Worm (Caenorhabditis elegans): ENCODE measurements around the gene clec-252.

The clec-252 gene

ce11 chrV:18748726-18749125 lies at the start of gene clec-252:
clec-252 (minus strand) TSS chrV:18748826.
- no peak for TF ChIP-seq nhr-76 (tag; optimal IDR thresholded peaks at IDR 0.05)
- TF ChIP-seq ceh-82 (tag; optimal IDR thresholded peaks at IDR 0.05): no peak
- TF ChIP-seq elt-2 (tag; optimal IDR thresholded peaks at IDR 0.05): no peak
- TF ChIP-seq ZK546.5 (tag; optimal IDR thresholded peaks at IDR 0.05): no peak
- no peak for TF ChIP-seq ceh-16 (tag; optimal IDR thresholded peaks at IDR 0.05)
- TF ChIP-seq nhr-25 (tag; optimal IDR thresholded peaks at IDR 0.05): no peak
- no peak for TF ChIP-seq nhr-28 (tag; optimal IDR thresholded peaks at IDR 0.05)
- TF ChIP-seq hmg-11 (tag; optimal IDR thresholded peaks at IDR 0.05): no peak
- TF ChIP-seq fkh-10 (GFP tag; optimal IDR thresholded peaks at IDR 0.05): no peak
- no peak for TF ChIP-seq nhr-67 (tag; optimal IDR thresholded peaks at IDR 0.05)
- no peak for TF ChIP-seq mdl-1 (tag; optimal IDR thresholded peaks at IDR 0.05)

DNA sequence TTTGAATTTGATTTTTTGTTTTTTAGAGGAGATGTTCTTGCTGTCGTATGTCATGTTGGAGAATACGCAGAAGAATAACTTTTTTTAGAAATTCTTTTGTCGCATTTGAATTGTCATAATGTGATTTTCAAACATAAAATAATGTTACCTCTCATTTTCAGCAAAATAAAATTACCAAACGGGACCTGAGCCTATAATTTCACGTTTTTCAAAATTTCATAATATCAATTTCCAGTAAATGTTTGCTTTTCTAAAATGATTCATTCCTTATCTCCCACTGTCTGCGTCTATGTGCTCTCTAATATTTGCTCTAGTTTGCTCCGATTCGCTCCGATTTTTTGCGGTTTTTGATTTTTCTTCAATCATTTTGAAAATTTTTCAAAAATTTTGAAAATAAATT lies 42.0 kb upstream of the clec-252 start, which contains the start of gene nhr-231:
TSS of gene nhr-231 (plus strand) at position 301 of the 400 bp plus-strand sequence.
- TF ChIP-seq mml-1 (tag; optimal IDR thresholded peaks at IDR 0.05) (no peak), pha-4 (tag; optimal IDR thresholded peaks at IDR 0.05) (peak; percentile 29)

ce11 chrV:18787417-18787918 lies 38.8 kb upstream of the clec-252 start, which contains the start of gene Y17D7B.2:
Y17D7B.2 (plus strand) TSS chrV:18787739.
- TF ChIP-seq elt-2 (tag; optimal IDR thresholded peaks at IDR 0.05): peak; percentile 0
- no peak for TF ChIP-seq R02D3.7 (tag; optimal IDR thresholded peaks at IDR 0.05)

DNA sequence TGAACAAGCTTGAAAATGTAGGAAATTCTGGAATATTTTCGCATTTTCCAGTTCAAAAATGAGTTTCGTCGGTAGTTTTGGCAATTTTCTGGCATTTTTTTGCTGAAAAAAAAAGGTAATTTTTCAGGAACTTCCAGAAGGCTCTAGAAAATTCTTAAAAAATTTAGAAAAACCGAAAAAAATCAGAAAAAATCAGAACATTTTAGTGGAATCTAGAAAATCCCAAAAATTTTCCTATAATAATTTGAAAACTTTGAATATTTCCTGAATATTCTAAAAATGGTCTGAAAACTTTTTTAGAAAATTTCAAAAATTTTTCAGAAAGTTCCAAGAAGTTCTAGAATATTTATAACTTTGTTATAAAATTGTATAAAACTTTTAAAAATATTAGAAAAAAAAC lies 38.1 kb upstream of the clec-252 start, which contains the start of gene Y17D7B.3:
TSS of gene Y17D7B.3 (minus strand) at position 101 of the 400 bp plus-strand sequence.
- no peak for TF ChIP-seq nhr-237 (tag; optimal IDR thresholded peaks at IDR 0.05)
- no peak for TF ChIP-seq snpc-4 (tag; optimal IDR thresholded peaks at IDR 0.05)
- no peak for TF ChIP-seq ceh-9 (tag; optimal IDR thresholded peaks at IDR 0.05)
- TF ChIP-seq nhr-23 (tag; optimal IDR thresholded peaks at IDR 0.05): no peak
- no peak for TF ChIP-seq egl-27 (tag; optimal IDR thresholded peaks at IDR 0.05)
- TF ChIP-seq unc-62 (GFP tag; optimal IDR thresholded peaks at IDR 0.05): no peak
- no peak for TF ChIP-seq nhr-12 (tag; optimal IDR thresholded peaks at IDR 0.05)
- TF ChIP-seq egl-5 (tag; optimal IDR thresholded peaks at IDR 0.05): no peak
- no peak for TF ChIP-seq mml-1 (tag; optimal IDR thresholded peaks at IDR 0.05)

DNA sequence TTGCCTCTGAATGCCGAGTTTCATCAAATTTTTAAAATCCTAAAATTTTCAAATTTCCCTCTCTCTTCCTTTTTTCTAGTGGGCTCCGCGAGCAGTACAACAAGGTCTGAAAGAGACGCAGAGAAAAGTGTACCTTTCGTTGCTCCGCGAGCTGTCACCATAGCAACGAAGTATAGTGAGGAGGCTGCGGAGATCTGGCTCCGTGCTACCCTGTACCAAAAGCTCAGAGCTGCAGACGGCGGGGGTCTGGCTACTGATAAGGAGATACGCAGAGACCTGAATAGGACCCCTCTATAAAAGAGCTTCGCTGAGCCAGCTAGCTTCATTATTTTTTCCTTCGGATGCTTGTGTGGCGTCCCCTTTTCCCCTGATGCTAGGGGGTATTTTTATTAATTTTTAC lies 34.8 kb upstream of the clec-252 start, which contains the start of gene Y17D7B.10:
TSS of gene Y17D7B.10 (plus strand) at position 243 of the 400 bp plus-strand sequence.
- TF ChIP-seq egl-5 (tag; optimal IDR thresholded peaks at IDR 0.05): no peak
- no peak for TF ChIP-seq elt-3 (tag; optimal IDR thresholded peaks at IDR 0.05)
- no peak for TF ChIP-seq elt-1 (tag; optimal IDR thresholded peaks at IDR 0.05)
- no peak for TF ChIP-seq mdl-1 (tag; optimal IDR thresholded peaks at IDR 0.05)
- TF ChIP-seq unc-39 (tag; optimal IDR thresholded peaks at IDR 0.05): no peak
- no peak for TF ChIP-seq nhr-237 (tag; optimal IDR thresholded peaks at IDR 0.05)
- TF ChIP-seq nhr-23 (tag; optimal IDR thresholded peaks at IDR 0.05): no peak
- no peak for TF ChIP-seq nhr-77 (tag; optimal IDR thresholded peaks at IDR 0.05)

- peak; percentile 82 for TF ChIP-seq elt-2 (tag; optimal IDR thresholded peaks at IDR 0.05)
- TF ChIP-seq nhr-25 (tag; optimal IDR thresholded peaks at IDR 0.05): no peak
- TF ChIP-seq fkh-2 (tag; optimal IDR thresholded peaks at IDR 0.05): no peak
- no peak for TF ChIP-seq tbx-2 (tag; optimal IDR thresholded peaks at IDR 0.05)
- no peak for TF ChIP-seq nhr-237 (tag; optimal IDR thresholded peaks at IDR 0.05)
- no peak for TF ChIP-seq snpc-4 (tag; optimal IDR thresholded peaks at IDR 0.05)
- TF ChIP-seq lsy-12 (tag; optimal IDR thresholded peaks at IDR 0.05): no peak
- TF ChIP-seq nhr-77 (tag; optimal IDR thresholded peaks at IDR 0.05): no peak
- no peak for TF ChIP-seq zag-1 (tag; optimal IDR thresholded peaks at IDR 0.05)
- TF ChIP-seq pha-4 (tag; optimal IDR thresholded peaks at IDR 0.05): peak; percentile 18
- TF ChIP-seq sea-2 (GFP tag; optimal IDR thresholded peaks at IDR 0.05): no peak
- peak; percentile 32 for TF ChIP-seq pqm-1 (tag; optimal IDR thresholded peaks at IDR 0.05)
- TF ChIP-seq lin-39 (tag; optimal IDR thresholded peaks at IDR 0.05): peak; percentile 26
- TF ChIP-seq ceh-9 (tag; optimal IDR thresholded peaks at IDR 0.05): no peak
- no peak for TF ChIP-seq daf-12 (tag; optimal IDR thresholded peaks at IDR 0.05)
These were observed 34.1 kb upstream of the clec-252 start for ce11 chrV:18782747-18783146.
